Fruit fly (Drosophila melanogaster): Measurements from ENCODE around the gene CG11920.

dm6 chr3R:25102253-25102652 lies 27.6 kb downstream of the CG11920 start, which contains the start of gene CG45095:
- TF ChIP-seq CG8478 (optimal IDR thresholded peaks at IDR 0.05) (no peak), psq (optimal IDR thresholded peaks at IDR 0.05) (no peak), EcR (GFP tag; optimal IDR thresholded peaks at IDR 0.05) (no peak), pan (optimal IDR thresholded peaks at IDR 0.05) (no peak), usp (GFP tag; optimal IDR thresholded peaks at IDR 0.05) (no peak), Dll (optimal IDR thresholded peaks at IDR 0.05) (no peak)

Measured in whole organism.